Worm (Caenorhabditis elegans): ENCODE data around the gene T07F10.5.

DNA sequence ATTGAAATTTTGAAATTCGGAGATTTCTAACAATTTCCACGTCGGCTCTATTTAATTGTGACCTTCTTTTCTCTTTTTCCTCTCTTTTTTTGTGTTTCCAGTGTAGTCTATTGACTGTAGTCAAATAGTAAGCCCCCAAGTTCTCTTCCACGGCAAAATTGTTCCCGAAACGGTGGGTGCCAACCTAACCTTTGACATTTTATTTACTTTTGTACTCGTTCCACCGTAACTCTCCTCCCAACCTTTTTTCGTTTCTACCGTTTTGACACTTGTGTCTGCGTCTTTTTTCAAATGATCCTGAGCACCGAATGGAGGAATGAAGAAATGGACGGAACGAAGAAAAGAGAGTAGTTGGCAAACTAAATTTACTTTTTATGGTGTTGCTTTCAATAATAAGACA, 5.0 kb downstream of the T07F10.5 start:
- TF ChIP-seq che-1 (tag; optimal IDR thresholded peaks at IDR 0.05) (no peak), eyg-1 (tag; optimal IDR thresholded peaks at IDR 0.05) (no peak)
